Worm (Caenorhabditis elegans) whole organism, mixed stage, embryonic: ENCODE measurements around the gene srh-38.

Source experiments
- ceh-39 ChIP-seq: fragments of 150-350 bp; optimal IDR thresholded peaks from 2 replicates; lab custom pipeline; 2014; ENCODE audit warnings: missing biosample characterization, missing genetic modification characterization
- nhr-12 ChIP-seq: fragments of 150-350 bp; optimal IDR thresholded peaks from 2 replicates; lab custom pipeline; 2014; ENCODE audit warnings: missing biosample characterization, missing genetic modification characterization
- pha-4 ChIP-seq: fragments of 150-350 bp; optimal IDR thresholded peaks from 2 replicates; lab custom pipeline; 2018; ENCODE audit warnings: missing biosample characterization, missing genetic modification reagents, missing genetic modification characterization
- snpc-4 ChIP-seq: fragments of 150-350 bp; optimal IDR thresholded peaks from 2 replicates; lab custom pipeline; 2014; ENCODE audit warnings: missing biosample characterization, missing genetic modification characterization
- sptf-1 ChIP-seq: sonication (generic microtip); optimal IDR thresholded peaks from 2 replicates; lab custom pipeline; 2017; ENCODE audit warnings: mild to moderate bottlenecking, missing genetic modification characterization, moderate library complexity, missing compliant biosample characterization
- unc-62 ChIP-seq: fragments of 150-350 bp; optimal IDR thresholded peaks from 2 replicates; lab custom pipeline; 2014; ENCODE audit warnings: missing biosample characterization, missing genetic modification reagents, missing genetic modification characterization
- ztf-11 ChIP-seq: fragments of 150-350 bp; optimal IDR thresholded peaks from 2 replicates; lab custom pipeline; 2014; ENCODE audit warnings: missing biosample characterization, missing genetic modification characterization

DNA sequence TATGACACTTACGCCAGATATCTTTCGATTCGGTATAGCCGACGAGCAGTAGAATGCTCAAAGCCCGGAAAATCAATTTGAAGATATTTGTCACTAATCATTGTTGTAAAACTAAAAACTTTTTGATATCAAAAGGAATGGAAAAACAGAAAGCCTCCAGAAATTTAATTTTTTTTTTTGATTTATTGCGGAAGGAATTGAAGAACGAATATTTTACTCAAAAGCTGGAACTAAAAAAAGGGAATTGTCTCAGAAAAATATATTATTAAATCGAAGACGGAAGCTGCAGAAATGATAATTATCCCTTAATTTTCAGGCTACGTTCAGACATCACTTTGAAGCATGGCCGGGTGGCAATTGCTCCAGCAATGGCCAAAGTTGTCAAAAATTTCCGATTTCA, 21.4 kb upstream of the srh-38 start, which contains the start of gene srw-137:
- no peak for TF ChIP-seq unc-62 (GFP tag; lab: Kevin White, UChicago)
- TF ChIP-seq ceh-39 (tag; lab: Kevin White, UChicago): no peak
- TF ChIP-seq snpc-4: no peak
- TF ChIP-seq pha-4 (tag; lab: Kevin White, UChicago): no peak
- TF ChIP-seq sptf-1 (tag; lab: Kevin White, UChicago): no peak
- TF ChIP-seq nhr-12 (tag; lab: Kevin White, UChicago): no peak
- no peak for TF ChIP-seq ztf-11 (tag; lab: Kevin White, UChicago)
